Fruit fly (Drosophila melanogaster) whole organism, adult: ENCODE results near the gene CG10068.

Experiments
- CG11617 ChIP-seq: fragments of 200-800 bp; sonication (Bioruptor generic); optimal IDR thresholded peaks from 2 replicates; lab custom pipeline; 2017; ENCODE audit warnings: mild to moderate bottlenecking, missing biosample characterization, missing genetic modification reagents, missing genetic modification characterization
- CG12768 ChIP-seq: fragments of 200-800 bp; sonication (Bioruptor generic); optimal IDR thresholded peaks from 2 replicates; lab custom pipeline; 2017; ENCODE audit warnings: missing biosample characterization, missing genetic modification characterization, mild to moderate bottlenecking, moderate library complexity, missing genetic modification reagents
- CG14711 ChIP-seq: fragments of 200-800 bp; sonication (Bioruptor generic); optimal IDR thresholded peaks from 2 replicates; lab custom pipeline; 2018; ENCODE audit warnings: missing biosample characterization, mild to moderate bottlenecking, missing genetic modification characterization, moderate library complexity
- CG1620 ChIP-seq: fragments of 200-800 bp; sonication (Bioruptor generic); optimal IDR thresholded peaks from 2 replicates; lab custom pipeline; 2016; ENCODE audit warnings: missing biosample characterization, missing genetic modification characterization
- CG33017 ChIP-seq: fragments of 200-800 bp; sonication (Bioruptor generic); optimal IDR thresholded peaks from 2 replicates; lab custom pipeline; 2018; ENCODE audit warnings: missing biosample characterization, mild to moderate bottlenecking, missing genetic modification characterization, moderate library complexity
- CG5204 ChIP-seq: fragments of 200-800 bp; sonication (Bioruptor generic); optimal IDR thresholded peaks from 2 replicates; lab custom pipeline; 2016; ENCODE audit warnings: missing biosample characterization, missing genetic modification characterization
- CG7045 ChIP-seq: fragments of 200-800 bp; sonication (Bioruptor generic); optimal IDR thresholded peaks from 2 replicates; lab custom pipeline; 2017; ENCODE audit warnings: missing biosample characterization, mild to moderate bottlenecking, missing genetic modification characterization
- CG7101 ChIP-seq: fragments of 200-800 bp; sonication (Bioruptor generic); optimal IDR thresholded peaks from 2 replicates; lab custom pipeline; 2018; ENCODE audit warnings: missing biosample characterization, mild to moderate bottlenecking, missing genetic modification characterization, moderate library complexity
- Clk ChIP-seq: fragments of 200-800 bp; sonication (Bioruptor generic); optimal IDR thresholded peaks from 2 replicates; lab custom pipeline; 2017; ENCODE audit warnings: missing biosample characterization, missing genetic modification characterization
- Crg-1 ChIP-seq: fragments of 200-800 bp; sonication (Bioruptor generic); optimal IDR thresholded peaks from 2 replicates; lab custom pipeline; 2016; ENCODE audit warnings: missing biosample characterization, missing genetic modification characterization
- Hr96 ChIP-seq: fragments of 200-800 bp; sonication (Bioruptor generic); optimal IDR thresholded peaks from 2 replicates; lab custom pipeline; 2016; ENCODE audit warnings: missing biosample characterization, missing genetic modification characterization
- Mnt ChIP-seq: fragments of 200-800 bp; sonication (Bioruptor generic); optimal IDR thresholded peaks from 2 replicates; lab custom pipeline; 2016; ENCODE audit warnings: missing biosample characterization, mild to moderate bottlenecking, missing genetic modification characterization
- bab1 ChIP-seq: fragments of 200-800 bp; sonication (Bioruptor generic); optimal IDR thresholded peaks from 3 replicates; lab custom pipeline; 2019; ENCODE audit warnings: missing biosample characterization, mild to moderate bottlenecking, missing genetic modification characterization, moderate library complexity
- cic ChIP-seq: fragments of 200-800 bp; sonication (Bioruptor generic); optimal IDR thresholded peaks from 2 replicates; lab custom pipeline; 2017; ENCODE audit warnings: missing biosample characterization, mild to moderate bottlenecking, missing genetic modification characterization, moderate library complexity
- cnc ChIP-seq, 2 experiments: fragments of >200 bp; optimal IDR thresholded peaks; 2 replicates each; lab custom pipeline; 2017
- kay ChIP-seq: fragments of 200-800 bp; sonication (Bioruptor generic); peaks from one replicate; lab custom pipeline; 2016; ENCODE audit warnings: missing biosample characterization, missing genetic modification characterization, borderline replicate concordance
- ovo ChIP-seq: fragments of 200-800 bp; sonication (Bioruptor generic); optimal IDR thresholded peaks from 2 replicates; lab custom pipeline; 2016; ENCODE audit warnings: missing biosample characterization, missing genetic modification characterization
- pad ChIP-seq: fragments of 200-800 bp; sonication (Bioruptor generic); optimal IDR thresholded peaks from 3 replicates; lab custom pipeline; 2017; ENCODE audit warnings: missing biosample characterization, missing genetic modification characterization, mild to moderate bottlenecking, moderate library complexity, missing genetic modification reagents
- tj ChIP-seq: fragments of 200-800 bp; sonication (Bioruptor generic); optimal IDR thresholded peaks from 3 replicates; lab custom pipeline; 2017; ENCODE audit warnings: missing biosample characterization, mild to moderate bottlenecking, missing genetic modification characterization, moderate library complexity
- toe ChIP-seq: fragments of 200-800 bp; sonication (Bioruptor generic); optimal IDR thresholded peaks from 2 replicates; lab custom pipeline; 2016; ENCODE audit warnings: missing biosample characterization, missing genetic modification characterization

Gene CG10068

DNA sequence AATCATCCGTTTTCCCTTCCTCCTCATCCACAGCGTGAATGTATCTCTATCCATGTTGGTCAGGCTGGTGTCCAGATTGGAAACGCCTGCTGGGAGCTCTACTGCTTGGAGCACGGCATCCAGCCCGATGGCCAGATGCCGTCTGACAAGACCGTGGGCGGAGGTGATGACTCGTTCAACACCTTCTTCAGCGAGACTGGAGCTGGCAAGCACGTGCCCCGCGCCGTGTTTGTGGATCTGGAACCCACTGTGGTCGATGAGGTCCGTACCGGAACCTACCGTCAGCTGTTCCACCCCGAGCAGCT lies 40.7 kb downstream of the CG10068 start:
- TF ChIP-seq cic (GFP tag; lab: Kevin White, UChicago) (no peak), kay (no peak), Mnt (GFP tag; lab: Kevin White, UChicago) (no peak), Clk (no peak), toe (GFP tag; lab: Kevin White, UChicago) (no peak), CG7101 (no peak), cnc (optimal IDR thresholded peaks at IDR 0.05; lab: Kevin White, UChicago) (no peak), CG5204 (GFP tag; lab: Kevin White, UChicago) (no peak), pad (GFP tag; lab: Kevin White, UChicago) (no peak), CG1620 (GFP tag; lab: Kevin White, UChicago) (no peak), CG11617 (no peak), Hr96 (no peak), CG7045 (GFP tag; lab: Kevin White, UChicago) (no peak), ovo (GFP tag; lab: Kevin White, UChicago) (no peak), CG12768 (GFP tag; lab: Kevin White, UChicago) (no peak), Crg-1 (GFP tag; lab: Kevin White, UChicago) (no peak), CG14711 (tag; lab: Kevin White, UChicago) (no peak), bab1 (GFP tag; lab: Kevin White, UChicago) (no peak)

DNA sequence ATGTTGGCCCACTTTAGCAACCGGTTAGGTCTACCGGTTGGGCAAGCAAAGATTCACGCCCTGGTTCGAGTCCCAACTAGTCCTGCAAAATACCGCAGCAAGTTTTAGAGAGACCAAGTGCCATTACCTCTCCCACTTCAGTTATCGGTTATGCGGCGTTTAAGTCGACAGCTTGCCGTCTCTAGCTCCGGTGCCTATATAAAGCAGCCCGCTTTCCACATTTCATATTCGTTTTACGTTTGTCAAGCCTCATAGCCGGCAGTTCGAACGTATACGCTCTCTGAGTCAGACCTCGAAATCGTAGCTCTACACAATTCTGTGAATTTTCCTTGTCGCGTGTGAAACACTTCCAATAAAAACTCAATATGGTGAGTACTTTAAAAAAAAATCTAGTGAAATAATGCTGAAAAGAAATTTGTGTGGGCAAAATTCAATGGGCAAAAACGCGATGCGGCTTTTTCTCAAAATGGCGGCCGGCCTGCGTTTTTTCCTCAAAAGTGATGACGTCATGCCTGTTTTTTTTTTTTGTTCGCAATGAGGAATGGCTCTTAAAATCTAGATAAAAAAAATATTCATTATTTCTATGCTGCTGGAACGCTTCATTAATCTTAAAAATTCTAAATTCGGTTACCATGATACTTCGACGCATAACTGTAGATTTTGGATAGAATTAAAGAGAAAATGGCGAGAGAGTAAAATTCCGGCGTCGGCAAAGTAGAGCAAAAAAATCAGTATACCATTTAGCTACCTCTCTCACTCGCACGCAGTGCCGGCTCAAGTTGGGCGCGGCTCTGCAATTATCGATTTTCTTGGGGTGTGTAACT lies 41.2 kb downstream of the CG10068 start, which contains the start of gene alphaTub84B:
Gene alphaTub84B, plus strand, starts transcription at position 223 of the 824 bp plus-strand sequence.
- TF ChIP-seq CG12768 (GFP tag; lab: Kevin White, UChicago), result peak; percentile 43
- peak; percentile 37 for TF ChIP-seq CG7045 (GFP tag; lab: Kevin White, UChicago)
- peak; percentile 91 for TF ChIP-seq Mnt (GFP tag; lab: Kevin White, UChicago)
- peak; percentile 80 for TF ChIP-seq Hr96
- peak; percentile 61 for TF ChIP-seq CG7101
- TF ChIP-seq bab1 (GFP tag; lab: Kevin White, UChicago), result peak; percentile 79
- peak; percentile 73 for TF ChIP-seq CG11617
- TF ChIP-seq CG33017, result peak; percentile 66
- TF ChIP-seq cic (GFP tag; lab: Kevin White, UChicago), result peak; percentile 86
- no peak for TF ChIP-seq Clk
- peak; percentile 73 for TF ChIP-seq tj (GFP tag; lab: Kevin White, UChicago)
- TF ChIP-seq kay, result no peak
- no peak for TF ChIP-seq ovo (GFP tag; lab: Kevin White, UChicago)
- TF ChIP-seq cnc (optimal IDR thresholded peaks at IDR 0.05; lab: Kevin White, UChicago), result peak in 1 of 2 experiments; percentile 10
- TF ChIP-seq CG14711 (tag; lab: Kevin White, UChicago), result peak; percentile 51
- TF ChIP-seq Crg-1 (GFP tag; lab: Kevin White, UChicago), result peak; percentile 84
- peak; percentile 59 for TF ChIP-seq CG1620 (GFP tag; lab: Kevin White, UChicago)
- TF ChIP-seq toe (GFP tag; lab: Kevin White, UChicago), result no peak

DNA sequence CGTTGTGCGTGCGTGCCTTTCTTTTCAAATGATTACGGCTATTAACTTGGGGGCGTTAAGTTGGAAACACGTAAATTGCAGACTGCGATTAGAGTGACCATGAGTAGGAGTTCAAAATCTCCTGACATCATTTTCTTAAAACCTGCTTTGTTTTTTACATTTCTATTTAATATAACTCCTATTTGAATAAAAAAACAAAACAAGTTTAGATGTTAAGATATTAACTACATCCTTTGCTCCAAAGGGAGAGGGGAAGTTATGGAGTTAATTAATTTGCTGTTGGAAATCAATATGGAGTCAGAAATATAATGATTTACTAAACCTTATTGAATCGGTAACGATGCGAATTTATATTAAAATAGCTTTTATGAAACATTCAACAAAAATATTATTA lies 41.8 kb downstream of the CG10068 start, which contains the start of gene Tailor:
Gene Tailor, minus strand, starts transcription at position 101 of the 394 bp plus-strand sequence.
- TF ChIP-seq Clk (no peak), CG7101 (no peak), Mnt (GFP tag; lab: Kevin White, UChicago) (no peak), cnc (optimal IDR thresholded peaks at IDR 0.05; lab: Kevin White, UChicago) (no peak), toe (GFP tag; lab: Kevin White, UChicago) (no peak), pad (GFP tag; lab: Kevin White, UChicago) (no peak), Crg-1 (GFP tag; lab: Kevin White, UChicago) (no peak), tj (GFP tag; lab: Kevin White, UChicago) (no peak), CG11617 (no peak), cic (GFP tag; lab: Kevin White, UChicago) (no peak), CG7045 (GFP tag; lab: Kevin White, UChicago) (no peak), CG5204 (GFP tag; lab: Kevin White, UChicago) (no peak), CG33017 (no peak), CG12768 (GFP tag; lab: Kevin White, UChicago) (no peak), ovo (GFP tag; lab: Kevin White, UChicago) (no peak), CG14711 (tag; lab: Kevin White, UChicago) (no peak)

DNA sequence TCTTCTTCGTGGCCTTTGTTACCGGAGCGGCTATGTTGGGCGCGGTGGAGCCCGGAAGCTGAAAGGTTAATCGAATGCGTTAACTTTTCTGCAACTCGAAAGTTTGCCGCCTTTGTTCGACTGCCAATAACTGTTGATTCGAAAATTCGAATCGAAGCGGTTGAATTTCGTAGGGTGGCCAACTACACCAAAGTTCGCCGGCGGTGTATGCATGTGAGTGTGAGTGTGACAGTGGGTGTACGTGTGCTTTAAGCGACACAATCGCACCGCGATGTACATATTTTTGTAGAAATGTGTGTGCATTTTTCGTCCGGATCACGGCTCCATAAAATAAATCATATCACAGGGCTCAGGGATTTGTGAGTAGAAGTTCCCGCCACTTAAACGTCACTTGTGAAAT lies 42.4 kb downstream of the CG10068 start:
- TF ChIP-seq ovo (GFP tag; lab: Kevin White, UChicago), result no peak
- TF ChIP-seq CG14711 (tag; lab: Kevin White, UChicago), result peak; percentile 87

DNA sequence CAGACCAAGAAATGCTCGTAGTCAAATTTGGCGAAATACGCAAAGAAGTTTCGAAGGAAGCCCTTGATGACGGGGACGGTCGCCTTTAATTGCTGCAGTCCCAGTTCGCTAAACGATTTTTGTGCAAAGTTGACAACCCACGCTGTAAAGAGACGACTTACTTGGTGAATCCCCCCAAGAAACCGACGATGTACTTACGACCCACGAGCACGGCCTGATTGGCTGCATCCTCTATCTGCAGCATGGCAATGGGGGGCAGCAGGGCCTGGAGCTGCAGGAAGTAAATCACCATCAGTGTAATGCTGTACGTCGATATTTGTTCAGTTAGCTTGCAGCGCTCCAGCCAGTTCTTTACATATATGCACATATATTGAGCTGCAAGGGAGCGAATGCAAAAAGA lies 44.1 kb downstream of the CG10068 start:
- no peak for TF ChIP-seq tj (GFP tag; lab: Kevin White, UChicago)
- TF ChIP-seq CG12768 (GFP tag; lab: Kevin White, UChicago), result no peak

DNA sequence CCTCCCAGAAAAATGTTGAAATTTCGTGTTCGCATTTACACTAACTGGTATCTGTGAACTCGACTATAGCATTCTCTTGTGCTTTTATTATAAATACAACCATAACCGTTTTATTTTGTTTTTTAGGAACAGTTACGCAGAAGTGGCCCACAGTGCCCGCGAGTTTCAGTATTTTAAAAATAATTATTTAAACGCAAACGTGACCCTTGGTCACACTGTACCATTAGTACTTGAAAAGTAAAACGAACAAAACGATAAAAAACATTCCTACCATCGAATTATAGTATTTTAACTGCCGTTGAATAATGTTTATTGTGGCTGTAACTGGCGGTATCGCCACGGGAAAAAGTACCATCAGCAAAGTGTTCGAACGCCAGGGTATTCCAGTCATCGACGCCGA lies 45.9 kb downstream of the CG10068 start, which contains the start of gene Dpck:
Gene Dpck, plus strand, starts transcription at position 211 of the 400 bp plus-strand sequence.
- TF ChIP-seq tj (GFP tag; lab: Kevin White, UChicago) (peak; percentile 3), toe (GFP tag; lab: Kevin White, UChicago) (peak; percentile 55), Hr96 (no peak), cnc (optimal IDR thresholded peaks at IDR 0.05; lab: Kevin White, UChicago) (no peak), CG7101 (peak; percentile 23), CG11617 (peak; percentile 17), Clk (no peak), CG12768 (GFP tag; lab: Kevin White, UChicago) (peak; percentile 42), kay (no peak), CG33017 (no peak), CG1620 (GFP tag; lab: Kevin White, UChicago) (peak; percentile 39), Mnt (GFP tag; lab: Kevin White, UChicago) (peak; percentile 32), cic (GFP tag; lab: Kevin White, UChicago) (peak; percentile 3), bab1 (GFP tag; lab: Kevin White, UChicago) (peak; percentile 68)
